Worm (Caenorhabditis elegans): Measurements from ENCODE around the gene F10E7.11.

Gene F10E7.11

DNA sequence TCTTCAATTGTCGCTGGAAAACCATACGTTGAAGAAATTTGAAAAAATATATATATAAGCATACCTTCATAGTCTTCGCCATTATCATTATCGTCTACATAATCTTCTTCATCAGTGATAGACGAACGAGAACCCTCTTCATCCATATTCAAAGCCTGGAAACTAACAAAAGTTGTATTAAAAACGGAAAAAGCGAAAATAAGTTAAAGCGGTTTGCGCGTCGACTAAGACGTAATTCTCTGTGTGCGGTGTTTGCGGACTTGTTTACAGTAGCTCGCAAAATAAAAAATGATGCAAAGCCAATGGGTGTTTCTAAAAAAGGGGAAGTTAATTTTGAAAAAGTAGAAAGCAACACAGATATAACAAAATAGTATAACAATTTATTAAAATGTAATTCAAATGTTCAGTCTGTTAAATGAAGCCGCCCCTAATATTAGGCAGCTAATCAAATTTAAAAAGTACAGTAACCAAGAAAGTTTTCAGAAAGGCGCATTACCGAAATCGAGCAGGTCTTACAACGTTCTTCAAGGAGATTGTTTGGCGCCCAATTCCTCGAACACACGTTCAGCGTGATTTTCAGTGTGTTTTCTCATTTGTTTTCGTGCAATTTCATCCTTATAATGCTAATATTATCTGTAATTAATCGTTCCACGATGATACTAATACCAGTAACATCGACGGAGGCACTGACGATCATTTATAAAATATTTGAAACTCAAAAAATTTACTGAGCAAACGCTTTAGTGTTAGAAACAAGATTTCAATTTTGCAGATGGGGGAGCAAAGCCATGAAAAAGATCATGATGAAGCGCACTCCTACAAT lies 9.4 kb upstream of the F10E7.11 start, which contains the start of the genes T07F8.4 and gld-3:
T07F8.4 (minus strand) TSS at position 162 of the 823 bp plus-strand sequence.
gld-3 (plus strand) TSS at position 773 of the 823 bp plus-strand sequence.
- TF ChIP-seq nhr-23 (tag; optimal IDR thresholded peaks at IDR 0.05) = no peak
- TF ChIP-seq lin-15B (tag; optimal IDR thresholded peaks at IDR 0.05) = peak; percentile 36
- peak; percentile 83 for TF ChIP-seq nfya-1 (tag; optimal IDR thresholded peaks at IDR 0.05; ENCODE audit: insufficient read depth)
- TF ChIP-seq nhr-25 (tag; optimal IDR thresholded peaks at IDR 0.05) = peak; percentile 14
- no peak for TF ChIP-seq fkh-2 (tag; optimal IDR thresholded peaks at IDR 0.05)

ce11 chrII:7126457-7126856 lies 3.8 kb upstream of the F10E7.11 start, which contains the start of gene F10E7.1:
Gene F10E7.1, plus strand, starts transcription at chrII:7126757.
- no peak for TF ChIP-seq elt-2 (tag; optimal IDR thresholded peaks at IDR 0.05)
- TF ChIP-seq elt-3 (tag; optimal IDR thresholded peaks at IDR 0.05) = no peak
- no peak for TF ChIP-seq nhr-43 (tag; optimal IDR thresholded peaks at IDR 0.05; ENCODE audit: poor library complexity, severe bottlenecking)

DNA sequence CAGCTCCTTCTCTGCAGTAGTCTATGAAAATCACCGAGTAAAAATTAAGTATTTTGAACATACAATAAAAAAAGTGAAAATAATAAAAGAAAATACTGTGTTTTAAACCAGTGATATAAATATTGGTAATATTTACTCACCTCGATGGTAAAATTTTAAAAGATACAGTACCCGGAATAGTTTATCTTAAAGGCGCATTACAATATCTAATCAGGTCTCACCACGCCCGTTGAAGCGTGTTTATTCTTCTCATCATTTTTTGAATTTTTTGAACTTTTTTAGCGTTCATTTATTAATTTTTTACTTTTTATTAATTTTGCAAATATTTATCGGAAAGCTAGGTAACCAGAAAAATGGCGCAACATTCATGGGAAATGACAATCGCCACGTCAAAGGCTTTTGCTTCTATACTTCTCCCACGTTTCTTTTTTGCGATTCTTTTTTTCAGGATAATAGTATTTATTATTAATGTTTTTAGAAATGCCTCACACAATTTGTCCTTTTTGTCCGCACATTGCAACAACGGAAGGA lies 865 bp downstream of the F10E7.11 start, which contains the start of gene F10E7.2:
F10E7.2 (plus strand) TSS at position 481 of the 531 bp plus-strand sequence.
- no peak for TF ChIP-seq ama-1 (optimal IDR thresholded peaks at IDR 0.05)
- no peak for TF ChIP-seq sea-2 (GFP tag; optimal IDR thresholded peaks at IDR 0.05)
- TF ChIP-seq nhr-77 (tag; optimal IDR thresholded peaks at IDR 0.05) = no peak
- TF ChIP-seq mml-1 (tag; optimal IDR thresholded peaks at IDR 0.05) = no peak
- TF ChIP-seq egl-5 (tag; optimal IDR thresholded peaks at IDR 0.05) = no peak
- no peak for TF ChIP-seq skn-1 (tag; optimal IDR thresholded peaks at IDR 0.05)
- no peak for TF ChIP-seq unc-39 (tag; optimal IDR thresholded peaks at IDR 0.05)
- TF ChIP-seq lin-39 (tag; optimal IDR thresholded peaks at IDR 0.05) = no peak
- TF ChIP-seq nfya-1 (tag; optimal IDR thresholded peaks at IDR 0.05; ENCODE audit: insufficient read depth) = no peak
- no peak for TF ChIP-seq fos-1 (tag; optimal IDR thresholded peaks at IDR 0.05)

- no peak for TF ChIP-seq elt-3 (tag; optimal IDR thresholded peaks at IDR 0.05)
- no peak for TF ChIP-seq daf-12 (tag; optimal IDR thresholded peaks at IDR 0.05)
- no peak for TF ChIP-seq ztf-4 (tag; optimal IDR thresholded peaks at IDR 0.05)
- no peak for TF ChIP-seq nhr-77 (tag; optimal IDR thresholded peaks at IDR 0.05)
- TF ChIP-seq nhr-28 (tag; optimal IDR thresholded peaks at IDR 0.05) = no peak
- no peak for TF ChIP-seq hmg-11 (tag; optimal IDR thresholded peaks at IDR 0.05)
- no peak for TF ChIP-seq nhr-43 (tag; optimal IDR thresholded peaks at IDR 0.05; ENCODE audit: poor library complexity, severe bottlenecking)
Measured at ce11 chrII:7119525-7119924, 3.2 kb downstream of the F10E7.11 start.

- no peak for TF ChIP-seq ceh-16 (tag; optimal IDR thresholded peaks at IDR 0.05)
Measured at ce11 chrII:7116350-7116749, 6.3 kb downstream of the F10E7.11 start, which contains the start of gene spon-1. Gene spon-1, plus strand, starts transcription at chrII:7116557.

ce11 chrII:7115638-7116037 lies 7.1 kb downstream of the F10E7.11 start, which contains the start of gene cutl-5:
Gene cutl-5, minus strand, starts transcription at chrII:7115906.
- TF ChIP-seq fos-1 (tag; optimal IDR thresholded peaks at IDR 0.05) (no peak), nhr-237 (tag; optimal IDR thresholded peaks at IDR 0.05) (no peak), ama-1 (optimal IDR thresholded peaks at IDR 0.05) (no peak), nhr-11 (tag; optimal IDR thresholded peaks at IDR 0.05) (no peak), aly-2 (tag; optimal IDR thresholded peaks at IDR 0.05) (no peak), egl-27 (tag; optimal IDR thresholded peaks at IDR 0.05) (no peak), jun-1 (tag; optimal IDR thresholded peaks at IDR 0.05) (no peak), ztf-11 (tag; optimal IDR thresholded peaks at IDR 0.05) (no peak), ZK546.5 (tag; optimal IDR thresholded peaks at IDR 0.05) (no peak), snpc-4 (tag; optimal IDR thresholded peaks at IDR 0.05) (no peak), fkh-2 (tag; optimal IDR thresholded peaks at IDR 0.05) (no peak), nhr-25 (tag; optimal IDR thresholded peaks at IDR 0.05) (no peak), nhr-76 (tag; optimal IDR thresholded peaks at IDR 0.05) (no peak), elt-2 (tag; optimal IDR thresholded peaks at IDR 0.05) (no peak), egl-5 (tag; optimal IDR thresholded peaks at IDR 0.05) (no peak), pqm-1 (tag; optimal IDR thresholded peaks at IDR 0.05) (no peak), lin-39 (tag; optimal IDR thresholded peaks at IDR 0.05) (no peak), nhr-28 (tag; optimal IDR thresholded peaks at IDR 0.05) (no peak)
